Fruit fly (Drosophila melanogaster): ENCODE results near the gene CG6244.
A peak's percentile ranks its signal among the peaks of the same experiment; 100 is the strongest.

The CG6244 gene

DNA sequence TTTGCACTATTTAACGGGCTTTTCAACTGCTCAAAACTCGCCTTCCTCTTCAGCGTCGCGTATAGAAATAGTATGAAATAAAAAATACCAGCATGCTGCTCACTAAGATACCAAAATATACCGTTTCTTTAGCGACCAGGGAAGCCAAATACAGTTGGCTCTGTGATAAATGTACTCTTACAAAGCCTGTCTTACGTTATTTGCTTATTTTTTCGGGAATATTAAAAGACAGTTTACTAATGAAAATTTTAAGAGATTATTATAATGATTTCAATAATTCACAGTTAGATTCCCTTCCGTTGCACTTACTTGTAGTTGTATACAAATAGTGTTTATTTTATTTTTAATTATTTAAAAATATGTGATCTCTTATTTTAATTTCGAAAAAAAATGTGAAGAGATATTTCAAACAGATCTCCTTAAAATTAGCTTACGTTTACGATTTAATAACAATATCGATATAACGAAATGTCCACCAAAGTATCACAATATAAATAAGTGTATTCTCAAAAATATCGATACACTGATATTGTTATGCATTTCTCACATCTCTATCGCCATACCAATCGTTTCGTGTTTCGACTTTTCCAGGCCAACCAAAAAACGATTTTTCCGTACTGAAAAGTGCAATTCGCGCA is 18.3 kb downstream of the CG6244 start, which contains the start of the genes DCP2 and dbo (continued):
- TF ChIP-seq Myb (GFP tag; optimal IDR thresholded peaks at IDR 0.05) (peak; percentile 13), zfh1 (GFP tag; IDR thresholded peaks at IDR 0.05) (peak; percentile 57; the same call in 2 of the 3 replicates), CG10321 (GFP tag; IDR thresholded peaks at IDR 0.05) (peak; percentile 29; the same call in 1 of the 2 replicates), cato (GFP tag; optimal IDR thresholded peaks at IDR 0.05; ENCODE audit: borderline replicate concordance) (peak; percentile 19), slp2 (GFP tag; optimal IDR thresholded peaks at IDR 0.05) (no peak), run (tag; optimal IDR thresholded peaks at IDR 0.05) (peak; percentile 48), Dfd (GFP tag; optimal IDR thresholded peaks at IDR 0.05) (no peak), cg (GFP tag; optimal IDR thresholded peaks at IDR 0.05) (no peak), Rfx (GFP tag; IDR thresholded peaks at IDR 0.05) (peak; percentile 76), CG30020 (tag; optimal IDR thresholded peaks at IDR 0.05) (peak; percentile 69), CG9609 (GFP tag; optimal IDR thresholded peaks at IDR 0.05) (no peak), bigmax (GFP tag; optimal IDR thresholded peaks at IDR 0.05) (no peak), CG6175 (GFP tag; IDR thresholded peaks at IDR 0.05) (0 out of 3 replicates have a peak, but pooled peaks have one; percentile 66), dmrt99B (tag; optimal IDR thresholded peaks at IDR 0.05) (peak; percentile 67), oc (tag; optimal IDR thresholded peaks at IDR 0.05) (no peak), CG4404 (GFP tag; IDR thresholded peaks at IDR 0.05) (0 out of 2 replicates have a peak, but pooled peaks have one; percentile 19), CG6791 (GFP tag; IDR thresholded peaks at IDR 0.05; ENCODE audit: partially characterized antibody) (peak; percentile 82), CG12659 (GFP tag; optimal IDR thresholded peaks at IDR 0.05) (peak; percentile 62), CG2116 (GFP tag; optimal IDR thresholded peaks at IDR 0.05) (peak; percentile 79), Poxn (GFP tag; IDR thresholded peaks at IDR 0.05) (no peak), Antp (GFP tag; optimal IDR thresholded peaks at IDR 0.05) (peak; percentile 29), Sry-β (GFP tag; optimal IDR thresholded peaks at IDR 0.05) (no peak), knrl (GFP tag; IDR thresholded peaks at IDR 0.05; ENCODE audit: partially characterized antibody) (peak; percentile 89), CG3407 (GFP tag; optimal IDR thresholded peaks at IDR 0.05) (no peak), Mrtf (GFP tag; IDR thresholded peaks at IDR 0.05) (peak; percentile 63; the same call in 2 of the 3 replicates), Bteb2 (GFP tag; optimal IDR thresholded peaks at IDR 0.05) (peak; percentile 4), slbo (GFP tag; IDR thresholded peaks at IDR 0.05) (peak; percentile 87), HLHmδ (GFP tag; optimal IDR thresholded peaks at IDR 0.05) (no peak), CG8359 (GFP tag; optimal IDR thresholded peaks at IDR 0.05; ENCODE audit: borderline replicate concordance) (no peak), sob (GFP tag; IDR thresholded peaks at IDR 0.05) (peak; percentile 79), CG9727 (GFP tag; optimal IDR thresholded peaks at IDR 0.05) (peak; percentile 41), CG10979 (tag; optimal IDR thresholded peaks at IDR 0.05) (no peak), sim (GFP tag; IDR thresholded peaks at IDR 0.05) (no peak), Gug (GFP tag; IDR thresholded peaks at IDR 0.05) (peak; percentile 82), Ravus (GFP tag; IDR thresholded peaks at IDR 0.05) (no peak), ab (GFP tag; optimal IDR thresholded peaks at IDR 0.05) (no peak), CG14860 (GFP tag; IDR thresholded peaks at IDR 0.05; ENCODE audit: partially characterized antibody) (peak; percentile 80), CG10462 (GFP tag; optimal IDR thresholded peaks at IDR 0.05) (no peak), wor (GFP tag; IDR thresholded peaks at IDR 0.05) (peak; percentile 15; the same call in 1 of the 2 replicates), klu (GFP tag; IDR thresholded peaks at IDR 0.05) (no peak), Taf1 (GFP tag; IDR thresholded peaks at IDR 0.05) (peak; percentile 45; the same call in 1 of the 2 replicates), row (GFP tag; IDR thresholded peaks at IDR 0.05) (peak; percentile 85), crol (GFP tag; IDR thresholded peaks at IDR 0.05) (no peak), CG15601 (tag; optimal IDR thresholded peaks at IDR 0.05) (peak; percentile 30), NFAT (GFP tag; IDR thresholded peaks at IDR 0.05) (peak; percentile 87), CG13424 (tag; optimal IDR thresholded peaks at IDR 0.05) (peak; percentile 78), schlank (tag; optimal IDR thresholded peaks at IDR 0.05) (peak; percentile 35), CG34224 (GFP tag; IDR thresholded peaks at IDR 0.05; ENCODE audit: partially characterized antibody) (peak; percentile 82), ttk (GFP tag; IDR thresholded peaks at IDR 0.05) (0 out of 2 replicates have a peak, but pooled peaks have one; percentile 34), CG10267 (tag; optimal IDR thresholded peaks at IDR 0.05) (peak; percentile 61)

Data from whole organism, embryonic.